Fruit fly (Drosophila melanogaster): ENCODE results near the gene Prosbeta6.

The Prosbeta6 gene

dm6 chr3L:16641094-16641493 is 30.9 kb upstream of the Prosbeta6 start:
- TF ChIP-seq CrebA (GFP tag; optimal IDR thresholded peaks at IDR 0.05; ENCODE audit: borderline replicate concordance) (no peak), pan (optimal IDR thresholded peaks at IDR 0.05) (no peak), Hr83 (GFP tag; optimal IDR thresholded peaks at IDR 0.05; ENCODE audit: poor library complexity, severe bottlenecking) (no peak)

dm6 chr3L:16640509-16641068 is 30.4 kb upstream of the Prosbeta6 start:
- TF ChIP-seq rgr (GFP tag; optimal IDR thresholded peaks at IDR 0.05): peak; percentile 38
- TF ChIP-seq GATAd (GFP tag; optimal IDR thresholded peaks at IDR 0.05): no peak
- TF ChIP-seq OdsH (GFP tag; optimal IDR thresholded peaks at IDR 0.05): no peak
- peak in 1 of 2 experiments; percentile 11 for TF ChIP-seq foxo (GFP tag; optimal IDR thresholded peaks at IDR 0.05)
- peak; percentile 0 for TF ChIP-seq HLH106 (tag; optimal IDR thresholded peaks at IDR 0.05)
- TF ChIP-seq h (GFP tag; optimal IDR thresholded peaks at IDR 0.05): peak; percentile 4

- TF ChIP-seq foxo (GFP tag; optimal IDR thresholded peaks at IDR 0.05) (peak in 1 of 2 experiments; percentile 31), Dif (GFP tag; optimal IDR thresholded peaks at IDR 0.05; ENCODE audit: partially characterized antibody) (peak; percentile 11), jim (GFP tag; optimal IDR thresholded peaks at IDR 0.05) (no peak), fru (GFP tag; optimal IDR thresholded peaks at IDR 0.05) (peak; percentile 29), Abd-B (GFP tag; optimal IDR thresholded peaks at IDR 0.05) (no peak), Sp1 (GFP tag; optimal IDR thresholded peaks at IDR 0.05) (peak; percentile 2), psq (GFP tag; optimal IDR thresholded peaks at IDR 0.05) (peak; percentile 78), N (GFP tag; optimal IDR thresholded peaks at IDR 0.05) (no peak), HLH106 (tag; optimal IDR thresholded peaks at IDR 0.05) (peak; percentile 14), h (GFP tag; optimal IDR thresholded peaks at IDR 0.05) (peak; percentile 14), sage (GFP tag; optimal IDR thresholded peaks at IDR 0.05) (no peak)
Measured at dm6 chr3L:16638639-16639388, 28.6 kb upstream of the Prosbeta6 start.

- peak in 1 of 2 experiments; percentile 21 for TF ChIP-seq foxo (GFP tag; optimal IDR thresholded peaks at IDR 0.05)
- no peak for TF ChIP-seq tai (GFP tag; optimal IDR thresholded peaks at IDR 0.05)
- TF ChIP-seq jim (GFP tag; optimal IDR thresholded peaks at IDR 0.05): no peak
- no peak for TF ChIP-seq Dfd (GFP tag; optimal IDR thresholded peaks at IDR 0.05)
- TF ChIP-seq psq (GFP tag; optimal IDR thresholded peaks at IDR 0.05): peak; percentile 14
- TF ChIP-seq Jra (GFP tag; optimal IDR thresholded peaks at IDR 0.05): peak; percentile 20
- no peak for TF ChIP-seq dmrt93B (GFP tag; optimal IDR thresholded peaks at IDR 0.05)
- peak; percentile 13 for TF ChIP-seq rgr (GFP tag; optimal IDR thresholded peaks at IDR 0.05)
- TF ChIP-seq h (GFP tag; optimal IDR thresholded peaks at IDR 0.05): peak; percentile 33
- TF ChIP-seq ey (GFP tag; optimal IDR thresholded peaks at IDR 0.05): peak; percentile 14
Measured at dm6 chr3L:16635566-16636210, 25.5 kb upstream of the Prosbeta6 start.

dm6 chr3L:16634529-16634928 is 24.3 kb upstream of the Prosbeta6 start:
- TF ChIP-seq h (GFP tag; optimal IDR thresholded peaks at IDR 0.05) (no peak), ey (GFP tag; optimal IDR thresholded peaks at IDR 0.05) (peak; percentile 14), Hnf4 (GFP tag; optimal IDR thresholded peaks at IDR 0.05) (no peak), Rel (GFP tag; optimal IDR thresholded peaks at IDR 0.05) (no peak), Rel (tag; optimal IDR thresholded peaks at IDR 0.05) (no peak), Jra (GFP tag; optimal IDR thresholded peaks at IDR 0.05) (no peak), foxo (GFP tag; optimal IDR thresholded peaks at IDR 0.05) (peak in 1 of 2 experiments; percentile 26), fru (GFP tag; optimal IDR thresholded peaks at IDR 0.05) (peak; percentile 16), br (GFP tag; optimal IDR thresholded peaks at IDR 0.05) (no peak), dsf (GFP tag; optimal IDR thresholded peaks at IDR 0.05; ENCODE audit: borderline replicate concordance) (no peak)

dm6 chr3L:16634091-16634490 is 23.9 kb upstream of the Prosbeta6 start:
- TF ChIP-seq Hr78 (GFP tag; optimal IDR thresholded peaks at IDR 0.05) (no peak), Dif (GFP tag; optimal IDR thresholded peaks at IDR 0.05; ENCODE audit: partially characterized antibody) (no peak), fru (GFP tag; optimal IDR thresholded peaks at IDR 0.05) (no peak), Hr83 (GFP tag; optimal IDR thresholded peaks at IDR 0.05; ENCODE audit: poor library complexity, severe bottlenecking) (no peak), dl (GFP tag; optimal IDR thresholded peaks at IDR 0.05; ENCODE audit: insufficient read depth in 1 of 2, partially characterized antibody in 2 of 2) (no peak), dmrt93B (GFP tag; optimal IDR thresholded peaks at IDR 0.05) (no peak), OdsH (GFP tag; optimal IDR thresholded peaks at IDR 0.05) (no peak), lola (GFP tag; optimal IDR thresholded peaks at IDR 0.05) (no peak), Mio (GFP tag; optimal IDR thresholded peaks at IDR 0.05) (no peak), N (GFP tag; optimal IDR thresholded peaks at IDR 0.05) (no peak), Dfd (GFP tag; optimal IDR thresholded peaks at IDR 0.05) (no peak), tai (GFP tag; optimal IDR thresholded peaks at IDR 0.05) (no peak), pan (optimal IDR thresholded peaks at IDR 0.05) (no peak), ey (GFP tag; optimal IDR thresholded peaks at IDR 0.05) (no peak), Vsx2 (GFP tag; optimal IDR thresholded peaks at IDR 0.05; ENCODE audit: partially characterized antibody) (no peak), Hnf4 (GFP tag; optimal IDR thresholded peaks at IDR 0.05) (no peak), HLH106 (tag; optimal IDR thresholded peaks at IDR 0.05) (no peak), Sp1 (GFP tag; optimal IDR thresholded peaks at IDR 0.05) (no peak)

Data from whole organism, wandering third instar larva.